Worm (Caenorhabditis elegans): Measurements from ENCODE around the gene Y43E12A.3.

DNA sequence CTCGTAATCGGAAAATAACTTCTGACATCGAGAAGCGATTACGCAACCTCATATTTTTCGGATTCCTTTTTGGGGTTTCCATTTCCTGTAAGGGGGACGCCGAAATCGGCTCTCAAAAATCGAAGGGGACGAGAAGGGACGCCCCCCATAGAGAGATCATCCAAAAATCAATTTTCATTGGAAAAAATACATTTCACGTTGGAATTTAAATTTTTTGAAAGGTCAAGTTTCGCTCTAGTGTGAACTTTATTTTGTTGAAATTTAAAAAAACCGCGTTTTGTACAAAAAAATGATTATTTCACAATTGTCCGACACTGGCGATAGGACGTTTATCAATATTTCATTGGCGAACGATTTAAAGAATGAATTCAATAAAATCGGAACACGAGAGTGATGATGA lies 35.7 kb upstream of the Y43E12A.3 start, which contains the start of gene Y69E1A.3:
- no peak for TF ChIP-seq flh-1 (GFP tag; optimal IDR thresholded peaks at IDR 0.05)
- no peak for TF ChIP-seq snpc-4 (tag; optimal IDR thresholded peaks at IDR 0.05)
- no peak for TF ChIP-seq lin-32 (GFP tag; optimal IDR thresholded peaks at IDR 0.05)
- TF ChIP-seq nhr-237 (tag; optimal IDR thresholded peaks at IDR 0.05), result no peak
- TF ChIP-seq ztf-11 (tag; optimal IDR thresholded peaks at IDR 0.05), result no peak
- no peak for TF ChIP-seq elt-1 (tag; optimal IDR thresholded peaks at IDR 0.05; ENCODE audit: borderline replicate concordance, insufficient read depth)
- TF ChIP-seq unc-39 (tag; optimal IDR thresholded peaks at IDR 0.05), result no peak
- no peak for TF ChIP-seq lin-13 (tag; optimal IDR thresholded peaks at IDR 0.05)
- TF ChIP-seq elt-3 (tag; optimal IDR thresholded peaks at IDR 0.05), result no peak
- no peak for TF ChIP-seq unc-62 (GFP tag; optimal IDR thresholded peaks at IDR 0.05)
- TF ChIP-seq nhr-76 (tag; optimal IDR thresholded peaks at IDR 0.05), result no peak
- TF ChIP-seq ces-1 (GFP tag; optimal IDR thresholded peaks at IDR 0.05), result no peak
- TF ChIP-seq nhr-2 (tag; optimal IDR thresholded peaks at IDR 0.05), result no peak
- no peak for TF ChIP-seq pha-4 (tag; optimal IDR thresholded peaks at IDR 0.05)
